Fruit fly (Drosophila melanogaster) whole organism, embryonic: ENCODE data around the gene CG34347.
A peak's percentile ranks its signal among the peaks of the same experiment; 100 is the strongest.

Source experiments
- ATbp ChIP-seq: fragments of 200-800 bp; sonication (Bioruptor generic); optimal IDR thresholded peaks from 2 replicates; lab custom pipeline; 2017; ENCODE audit warnings: missing biosample characterization, mild to moderate bottlenecking, missing genetic modification characterization, missing genetic modification reagents
- CG10431 ChIP-seq: fragments of 200-800 bp; sonication (Bioruptor generic); optimal IDR thresholded peaks from 3 replicates; lab custom pipeline; 2018; ENCODE audit warnings: missing biosample characterization, mild to moderate bottlenecking, missing genetic modification characterization
- CG11085 ChIP-seq: fragments of 200-800 bp; sonication (Bioruptor generic); IDR thresholded peaks from 2 replicates; pipeline ENCODE4 v1.3.6; 2022; ENCODE audit warnings: missing biosample characterization, missing genetic modification characterization
- CG11398 ChIP-seq: fragments of 200-800 bp; sonication (Bioruptor generic); optimal IDR thresholded peaks from 2 replicates; lab custom pipeline; 2016; ENCODE audit warnings: missing biosample characterization, missing genetic modification characterization
- CG12942 ChIP-seq: fragments of 200-800 bp; sonication (Bioruptor generic); optimal IDR thresholded peaks from 3 replicates; lab custom pipeline; 2016; ENCODE audit warnings: missing biosample characterization, missing genetic modification characterization
- CG14710 ChIP-seq: fragments of 200-800 bp; sonication (Bioruptor generic); optimal IDR thresholded peaks from 3 replicates; lab custom pipeline; 2019; ENCODE audit warnings: missing biosample characterization, mild to moderate bottlenecking, missing genetic modification characterization, moderate library complexity
- CG14965 ChIP-seq: fragments of 200-800 bp; sonication (Bioruptor generic); optimal IDR thresholded peaks from 2 replicates; lab custom pipeline; 2016; ENCODE audit warnings: missing biosample characterization, missing genetic modification characterization, borderline replicate concordance
- CG15479 ChIP-seq: fragments of 200-800 bp; sonication (Bioruptor generic); optimal IDR thresholded peaks from 3 replicates; lab custom pipeline; 2019; ENCODE audit warnings: missing biosample characterization, mild to moderate bottlenecking, missing genetic modification characterization, moderate library complexity
- CG15514 ChIP-seq: fragments of 200-800 bp; sonication (Bioruptor generic); optimal IDR thresholded peaks from 3 replicates; lab custom pipeline; 2017; ENCODE audit warnings: missing biosample characterization, missing genetic modification characterization, mild to moderate bottlenecking, moderate library complexity, missing genetic modification reagents
- CG16779 ChIP-seq: fragments of 200-800 bp; sonication (Bioruptor generic); IDR thresholded peaks from 2 replicates; pipeline ENCODE4 v1.3.6; 2022; ENCODE audit warnings: missing biosample characterization, missing genetic modification characterization
- CG17612 ChIP-seq: fragments of 200-800 bp; sonication (Bioruptor generic); IDR thresholded peaks from 2 replicates; pipeline ENCODE4 v1.3.6; 2022; ENCODE audit warnings: missing biosample characterization, missing genetic modification characterization
- CG18011 ChIP-seq: fragments of 200-800 bp; sonication (Bioruptor generic); optimal IDR thresholded peaks from 2 replicates; lab custom pipeline; 2017; ENCODE audit warnings: missing biosample characterization, missing genetic modification characterization, mild to moderate bottlenecking, moderate library complexity, missing genotype
- CG18599 ChIP-seq: fragments of 200-800 bp; sonication (Bioruptor generic); optimal IDR thresholded peaks from 3 replicates; lab custom pipeline; 2017; ENCODE audit warnings: missing biosample characterization, missing genetic modification characterization, mild to moderate bottlenecking, moderate library complexity, missing genetic modification reagents
- CG18764 ChIP-seq: fragments of 200-800 bp; sonication (Bioruptor generic); optimal IDR thresholded peaks from 3 replicates; lab custom pipeline; 2016; ENCODE audit warnings: missing biosample characterization, missing genetic modification characterization
- CG4282 ChIP-seq: fragments of 200-800 bp; sonication (Bioruptor generic); optimal IDR thresholded peaks from 2 replicates; lab custom pipeline; 2016; ENCODE audit warnings: missing biosample characterization, missing genetic modification characterization
- CG4820 ChIP-seq: fragments of 200-800 bp; sonication (Bioruptor generic); optimal IDR thresholded peaks from 3 replicates; lab custom pipeline; 2016; ENCODE audit warnings: missing biosample characterization, missing genetic modification characterization
- CG5245 ChIP-seq: fragments of 200-800 bp; sonication (Bioruptor generic); optimal IDR thresholded peaks from 3 replicates; lab custom pipeline; 2016; ENCODE audit warnings: missing biosample characterization, missing genetic modification characterization
- CG7839 ChIP-seq: fragments of 200-800 bp; sonication (Bioruptor generic); optimal IDR thresholded peaks from 3 replicates; lab custom pipeline; 2018; ENCODE audit warnings: missing biosample characterization, mild to moderate bottlenecking, missing genetic modification characterization, moderate library complexity
- CG7987 ChIP-seq: fragments of 200-800 bp; sonication (Bioruptor generic); optimal IDR thresholded peaks from 2 replicates; lab custom pipeline; 2018; ENCODE audit warnings: missing biosample characterization, mild to moderate bottlenecking, missing genetic modification characterization, moderate library complexity
- CG8089 ChIP-seq: fragments of 200-800 bp; sonication (Bioruptor generic); optimal IDR thresholded peaks from 3 replicates; lab custom pipeline; 2016; ENCODE audit warnings: missing biosample characterization, missing genetic modification characterization
- Dad ChIP-seq: fragments of 200-800 bp; sonication (Bioruptor generic); optimal IDR thresholded peaks from 3 replicates; lab custom pipeline; 2016; ENCODE audit warnings: missing biosample characterization, missing genetic modification characterization
- Dref ChIP-seq: fragments of 200-800 bp; sonication (Bioruptor generic); IDR thresholded peaks from 2 replicates; pipeline ENCODE4 v1.3.6; 2022; ENCODE audit warnings: missing biosample characterization, missing genetic modification characterization
- E2f2 ChIP-seq: fragments of 200-800 bp; sonication (Bioruptor generic); IDR thresholded peaks from 2 replicates; pipeline ENCODE4 v1.3.6; 2022; ENCODE audit warnings: missing biosample characterization, missing genetic modification characterization
- Elba2 ChIP-seq: fragments of 200-800 bp; sonication (Bioruptor generic); optimal IDR thresholded peaks from 3 replicates; lab custom pipeline; 2016; ENCODE audit warnings: missing biosample characterization, missing genetic modification characterization
- Fer2 ChIP-seq: fragments of 200-800 bp; sonication (Bioruptor generic); optimal IDR thresholded peaks from 2 replicates; lab custom pipeline; 2018; ENCODE audit warnings: missing biosample characterization, mild to moderate bottlenecking, missing genetic modification characterization, moderate library complexity
- Fer3 ChIP-seq: fragments of 200-800 bp; sonication (Bioruptor generic); optimal IDR thresholded peaks from 2 replicates; lab custom pipeline; 2018; ENCODE audit warnings: missing biosample characterization, mild to moderate bottlenecking, missing genetic modification characterization, moderate library complexity
- HHEX ChIP-seq: fragments of 200-800 bp; sonication (Bioruptor generic); optimal IDR thresholded peaks from 3 replicates; lab custom pipeline; 2017; ENCODE audit warnings: missing biosample characterization, mild to moderate bottlenecking, missing genetic modification characterization, missing genetic modification reagents
- Hmr ChIP-seq: fragments of 200-800 bp; sonication (Bioruptor generic); optimal IDR thresholded peaks from 3 replicates; lab custom pipeline; 2017; ENCODE audit warnings: mild to moderate bottlenecking, missing biosample characterization, missing genetic modification reagents, missing genetic modification characterization
- MBD-R2 ChIP-seq: fragments of 200-800 bp; sonication (Bioruptor generic); IDR thresholded peaks from 2 replicates; pipeline ENCODE4 v1.3.6; 2022; ENCODE audit warnings: missing biosample characterization, missing genetic modification characterization
- NC2β ChIP-seq: fragments of 200-800 bp; sonication (Bioruptor generic); optimal IDR thresholded peaks from 2 replicates; lab custom pipeline; 2016; ENCODE audit warnings: missing biosample characterization, missing genetic modification characterization
- PHDP ChIP-seq: fragments of 200-800 bp; sonication (Bioruptor generic); optimal IDR thresholded peaks from 3 replicates; lab custom pipeline; 2018; ENCODE audit warnings: missing biosample characterization, mild to moderate bottlenecking, missing genetic modification characterization, moderate library complexity
- Rfx ChIP-seq: fragments of 200-800 bp; sonication (Bioruptor generic); IDR thresholded peaks from 2 replicates; pipeline ENCODE4 v1.3.6; 2022; ENCODE audit warnings: missing biosample characterization, missing genetic modification characterization
- TFAM ChIP-seq: fragments of 200-800 bp; sonication (Bioruptor generic); optimal IDR thresholded peaks from 2 replicates; lab custom pipeline; 2017; ENCODE audit warnings: missing biosample characterization, missing genetic modification characterization, inconsistent platforms
- Xbp1 ChIP-seq: fragments of 200-800 bp; sonication (Bioruptor generic); optimal IDR thresholded peaks from 3 replicates; lab custom pipeline; 2016; ENCODE audit warnings: missing biosample characterization, mild to moderate bottlenecking, missing genetic modification characterization
- Xrp1 ChIP-seq: fragments of 200-800 bp; sonication (Bioruptor generic); IDR thresholded peaks from 2 replicates; pipeline ENCODE4 v1.3.6; 2022; ENCODE audit warnings: missing biosample characterization, missing genetic modification characterization
- al ChIP-seq: fragments of 200-800 bp; sonication (Bioruptor generic); IDR thresholded peaks from 2 replicates; pipeline ENCODE4 v1.3.6; 2022; ENCODE audit warnings: missing biosample characterization, missing genetic modification characterization
- da ChIP-seq: fragments of 200-800 bp; sonication (Bioruptor generic); optimal IDR thresholded peaks from 2 replicates; lab custom pipeline; 2016; ENCODE audit warnings: missing biosample characterization, missing genetic modification characterization
- ems ChIP-seq: fragments of 200-800 bp; sonication (Bioruptor generic); optimal IDR thresholded peaks from 3 replicates; lab custom pipeline; 2016; ENCODE audit warnings: missing biosample characterization, missing genetic modification characterization
- fd64A ChIP-seq: fragments of 200-800 bp; sonication (Bioruptor generic); optimal IDR thresholded peaks from 3 replicates; lab custom pipeline; 2018; ENCODE audit warnings: missing biosample characterization, mild to moderate bottlenecking, missing genetic modification characterization
- gsb ChIP-seq: fragments of 200-800 bp; sonication (Bioruptor generic); IDR thresholded peaks from 2 replicates; pipeline ENCODE4 v1.3.6; 2022; ENCODE audit warnings: missing biosample characterization, missing genetic modification characterization
- her ChIP-seq: fragments of 200-800 bp; sonication (Bioruptor generic); optimal IDR thresholded peaks from 2 replicates; lab custom pipeline; 2016; ENCODE audit warnings: missing biosample characterization, missing genetic modification characterization
- inv ChIP-seq: fragments of 200-800 bp; sonication (Bioruptor generic); IDR thresholded peaks from 2 replicates; pipeline ENCODE4 v1.3.6; 2022; ENCODE audit warnings: missing biosample characterization, missing genetic modification characterization; ENCODE audit not compliant: partially characterized antibody
- jing ChIP-seq: fragments of 200-800 bp; sonication (Bioruptor generic); optimal IDR thresholded peaks from 2 replicates; lab custom pipeline; 2018; ENCODE audit warnings: missing biosample characterization, mild to moderate bottlenecking, missing genetic modification characterization
- lmd ChIP-seq: fragments of 200-800 bp; sonication (Bioruptor generic); IDR thresholded peaks from 2 replicates; pipeline ENCODE4 v1.3.6; 2022; ENCODE audit warnings: missing biosample characterization, missing genetic modification characterization
- p53 ChIP-seq: fragments of 200-800 bp; sonication (Bioruptor generic); optimal IDR thresholded peaks from 2 replicates; lab custom pipeline; 2016; ENCODE audit warnings: missing biosample characterization, missing genetic modification characterization
- ro ChIP-seq: fragments of 200-800 bp; sonication (Bioruptor generic); IDR thresholded peaks from 2 replicates; pipeline ENCODE4 v1.3.6; 2022; ENCODE audit warnings: missing biosample characterization, missing genetic modification characterization
- sqz ChIP-seq: fragments of 200-800 bp; sonication (Bioruptor generic); optimal IDR thresholded peaks from 3 replicates; lab custom pipeline; 2018; ENCODE audit warnings: missing biosample characterization, mild to moderate bottlenecking, missing genetic modification characterization
- twi ChIP-seq: fragments of 200-800 bp; optimal IDR thresholded peaks from 2 replicates; lab custom pipeline; 2019; ENCODE audit warnings: missing biosample characterization, mild to moderate bottlenecking, missing genetic modification characterization, moderate library complexity
- vfl ChIP-seq: fragments of 200-800 bp; sonication (Bioruptor generic); optimal IDR thresholded peaks from 2 replicates; lab custom pipeline; 2016; ENCODE audit warnings: missing biosample characterization, missing genetic modification characterization
- vnd ChIP-seq: fragments of 200-800 bp; sonication (Bioruptor generic); IDR thresholded peaks from 3 replicates; pipeline ENCODE4 v1.3.6; 2022; ENCODE audit warnings: missing biosample characterization, missing genetic modification characterization; ENCODE audit not compliant: partially characterized antibody

Gene CG34347

DNA sequence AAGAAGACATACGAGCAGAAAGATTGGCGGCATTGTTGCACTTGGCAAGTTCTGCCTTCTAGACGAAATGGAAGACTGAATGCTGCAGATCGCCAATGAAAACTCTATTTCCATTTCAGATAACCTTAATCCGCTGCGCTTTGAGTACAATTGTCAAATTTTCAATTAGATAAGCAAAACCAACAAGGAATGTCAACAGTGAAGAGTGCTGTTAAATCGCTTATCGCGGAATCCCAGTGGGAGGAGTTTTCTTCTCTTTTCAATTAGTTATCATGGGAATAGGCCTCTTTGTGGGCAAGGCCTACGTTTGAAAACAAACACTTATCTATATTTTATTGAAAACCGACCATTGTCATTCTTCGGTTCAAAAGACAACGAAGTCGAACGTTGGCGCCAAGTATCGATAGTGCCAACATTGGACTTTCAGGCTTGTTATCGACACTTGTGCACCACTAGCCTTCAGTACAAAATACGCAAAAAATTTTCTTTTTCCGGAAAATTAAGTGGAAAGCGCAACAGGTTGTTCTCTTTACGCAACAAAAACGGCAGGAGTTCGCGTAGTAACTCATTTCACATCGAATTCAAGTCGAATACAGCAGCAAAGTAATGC, 84.4 kb downstream of the CG34347 start, which contains the start of the genes Ugt35D1 and Gcn2 (continued):
- peak; percentile 87 for TF ChIP-seq fd64A (GFP tag; lab: Kevin White, UChicago)
- TF ChIP-seq CG15479 (GFP tag; lab: Kevin White, UChicago) = peak; percentile 43
- no peak for TF ChIP-seq CG10431
- TF ChIP-seq sqz (GFP tag; lab: Kevin White, UChicago) = no peak
- no peak for TF ChIP-seq Xbp1 (GFP tag; lab: Kevin White, UChicago)
- peak; percentile 26 for TF ChIP-seq CG15514 (GFP tag; lab: Kevin White, UChicago)
- no peak for TF ChIP-seq vfl (GFP tag; lab: Kevin White, UChicago)
- peak; percentile 42; the same call in 1 of the 2 replicates for TF ChIP-seq Rfx (GFP tag; lab: Robert Waterston, UW)
- TF ChIP-seq Dad (GFP tag; lab: Kevin White, UChicago) = no peak
- TF ChIP-seq CG11398 (GFP tag; lab: Kevin White, UChicago) = peak; percentile 16
- peak; percentile 80 for TF ChIP-seq Dref (GFP tag; lab: Robert Waterston, UW)
- TF ChIP-seq gsb (GFP tag; lab: Robert Waterston, UW) = no peak
- peak; percentile 62 for TF ChIP-seq CG8089 (GFP tag; lab: Kevin White, UChicago)
- no peak for TF ChIP-seq jing
- TF ChIP-seq Hmr = no peak
- peak; percentile 46 for TF ChIP-seq CG18764 (GFP tag; lab: Kevin White, UChicago)
- TF ChIP-seq CG7987 (GFP tag; lab: Kevin White, UChicago) = peak; percentile 69
- TF ChIP-seq ATbp = peak; percentile 86
- no peak for TF ChIP-seq CG11085 (GFP tag; lab: Robert Waterston, UW)
- peak; percentile 1 for TF ChIP-seq CG18599 (GFP tag; lab: Kevin White, UChicago)
- peak; percentile 84 for TF ChIP-seq Xrp1 (GFP tag; lab: Robert Waterston, UW)
- TF ChIP-seq HHEX (GFP tag; lab: Kevin White, UChicago) = peak; percentile 37
- TF ChIP-seq Fer3 = no peak
- peak; percentile 34; the same call in 1 of the 2 replicates for TF ChIP-seq MBD-R2 (GFP tag; lab: Robert Waterston, UW)
- peak; percentile 92 for TF ChIP-seq E2f2
- peak; percentile 31 for TF ChIP-seq CG5245 (GFP tag; lab: Kevin White, UChicago)
- TF ChIP-seq Elba2 = no peak
- no peak for TF ChIP-seq CG7839
- TF ChIP-seq da (GFP tag; lab: Kevin White, UChicago) = no peak
- no peak for TF ChIP-seq Fer2 (tag; lab: Kevin White, UChicago)
- TF ChIP-seq TFAM = peak; percentile 25
- TF ChIP-seq ems = no peak
- TF ChIP-seq NC2β (GFP tag; lab: Kevin White, UChicago) = peak; percentile 51
- no peak for TF ChIP-seq PHDP (tag; lab: Kevin White, UChicago)
- TF ChIP-seq CG12942 (GFP tag; lab: Kevin White, UChicago) = peak; percentile 18
- peak; percentile 25 for TF ChIP-seq CG4820 (GFP tag; lab: Kevin White, UChicago)
- TF ChIP-seq CG18011 (GFP tag; lab: Kevin White, UChicago) = no peak
- TF ChIP-seq CG14710 (tag; lab: Kevin White, UChicago) = peak; percentile 64
- TF ChIP-seq CG17612 (GFP tag; lab: Robert Waterston, UW) = no peak
- no peak for TF ChIP-seq CG4282 (GFP tag; lab: Kevin White, UChicago)
- no peak for TF ChIP-seq al (GFP tag; lab: Robert Waterston, UW)
- TF ChIP-seq her (GFP tag; lab: Kevin White, UChicago) = no peak
- TF ChIP-seq vnd (GFP tag; lab: Robert Waterston, UW) = peak; percentile 50; the same call in 2 of the 3 replicates
- peak; percentile 12 for TF ChIP-seq CG14965 (GFP tag; lab: Kevin White, UChicago)
- TF ChIP-seq CG16779 (GFP tag; lab: Robert Waterston, UW) = no peak
- no peak for TF ChIP-seq lmd
- no peak for TF ChIP-seq inv
- TF ChIP-seq twi (tag; lab: Kevin White, UChicago) = no peak
- TF ChIP-seq ro (GFP tag; lab: Robert Waterston, UW) = no peak
- no peak for TF ChIP-seq p53 (GFP tag; lab: Kevin White, UChicago)
